Worm (Caenorhabditis elegans) whole organism, young adult: ENCODE data around the gene clec-121.

ENCODE experiments used
- B0019.2 ChIP-seq: fragments of 200-800 bp; sonication (Bioruptor generic); conservative IDR thresholded peaks from 2 replicates; pipeline ENCODE4 v1.3.6; 2022; ENCODE audit warnings: missing genetic modification reagents, missing genetic modification characterization, missing compliant biosample characterization
- C17E4.6 ChIP-seq: fragments of 200-800 bp; sonication (Bioruptor generic); IDR thresholded peaks from 2 replicates; pipeline ENCODE4 v1.3.6; 2022; ENCODE audit warnings: missing genetic modification reagents, missing genetic modification characterization, missing compliant biosample characterization
- F10E7.11 ChIP-seq: sonication (generic microtip); optimal IDR thresholded peaks from 2 replicates; lab custom pipeline; 2017; ENCODE audit warnings: mild to moderate bottlenecking, missing genetic modification characterization, moderate library complexity, missing compliant biosample characterization
- F33H1.4 ChIP-seq: fragments of 200-800 bp; sonication (Bioruptor generic); IDR thresholded peaks from 2 replicates; pipeline ENCODE4 v1.3.6; 2022; ENCODE audit warnings: missing genetic modification reagents, missing genetic modification characterization, missing compliant biosample characterization
- F39B2.1 ChIP-seq: fragments of 200-800 bp; sonication (Bioruptor generic); IDR thresholded peaks from 2 replicates; pipeline ENCODE4 v1.3.6; 2022; ENCODE audit warnings: missing genetic modification reagents, missing genetic modification characterization, missing compliant biosample characterization
- F49E8.2 ChIP-seq: sonication (generic microtip); optimal IDR thresholded peaks from 3 replicates; lab custom pipeline; 2017; ENCODE audit warnings: missing genetic modification characterization, mild to moderate bottlenecking, missing compliant biosample characterization, antibody characterized with exemption, moderate library complexity; ENCODE audit not compliant: insufficient read depth
- ZK185.1 ChIP-seq: sonication (generic microtip); optimal IDR thresholded peaks from 2 replicates; lab custom pipeline; 2016; ENCODE audit warnings: mild to moderate bottlenecking, missing genetic modification characterization, missing compliant biosample characterization; ENCODE audit not compliant: poor library complexity, severe bottlenecking
- aptf-3 ChIP-seq: fragments of 200-800 bp; sonication (Bioruptor generic); IDR thresholded peaks from 2 replicates; pipeline ENCODE4 v1.3.6; 2022; ENCODE audit warnings: missing genetic modification characterization, missing compliant biosample characterization
- atf-7 ChIP-seq: sonication (generic microtip); optimal IDR thresholded peaks from 2 replicates; lab custom pipeline; 2017; ENCODE audit warnings: mild to moderate bottlenecking, missing genetic modification characterization, missing compliant biosample characterization
- attf-6 ChIP-seq: fragments of 200-800 bp; sonication (Bioruptor generic); IDR thresholded peaks from 2 replicates; pipeline ENCODE4 v1.3.6; 2022; ENCODE audit warnings: missing genetic modification reagents, missing genetic modification characterization, missing compliant biosample characterization
- ceh-100 ChIP-seq: fragments of 200-800 bp; sonication (Bioruptor generic); IDR thresholded peaks from 2 replicates; pipeline ENCODE4 v1.3.6; 2022; ENCODE audit warnings: missing genetic modification reagents, missing genetic modification characterization, missing compliant biosample characterization
- ceh-79 ChIP-seq: sonication (generic microtip); optimal IDR thresholded peaks from 2 replicates; lab custom pipeline; 2017; ENCODE audit warnings: mild to moderate bottlenecking, missing genetic modification characterization, missing compliant biosample characterization
- chd-7 ChIP-seq: sonication (generic microtip); optimal IDR thresholded peaks from 2 replicates; lab custom pipeline; 2016; ENCODE audit warnings: mild to moderate bottlenecking, missing genetic modification characterization, moderate library complexity, missing compliant biosample characterization
- dpl-1 ChIP-seq: fragments of 150-350 bp; optimal IDR thresholded peaks from 2 replicates; lab custom pipeline; 2014; ENCODE audit warnings: missing biosample characterization, missing genetic modification reagents, missing genetic modification characterization
- egl-44 ChIP-seq: fragments of 200-800 bp; sonication (Bioruptor generic); IDR thresholded peaks from 2 replicates; pipeline ENCODE4 v1.3.6; 2022; ENCODE audit warnings: missing genetic modification reagents, missing genetic modification characterization, missing compliant biosample characterization
- egrh-3 ChIP-seq: fragments of 200-800 bp; sonication (Bioruptor generic); IDR thresholded peaks from 2 replicates; pipeline ENCODE4 v1.3.6; 2022; ENCODE audit warnings: missing genetic modification reagents, missing genetic modification characterization, missing compliant biosample characterization
- ekl-4 ChIP-seq: fragments of 200-800 bp; sonication (Bioruptor generic); IDR thresholded peaks from 2 replicates; pipeline ENCODE4 v1.3.6; 2022; ENCODE audit warnings: missing genetic modification reagents, missing genetic modification characterization, missing compliant biosample characterization
- fkh-3 ChIP-seq: sonication (generic microtip); optimal IDR thresholded peaks from 2 replicates; lab custom pipeline; 2016; ENCODE audit warnings: mild to moderate bottlenecking, missing genetic modification characterization, missing compliant biosample characterization
- hmg-1.2 ChIP-seq: fragments of 200-800 bp; sonication (Bioruptor generic); IDR thresholded peaks from 2 replicates; pipeline ENCODE4 v1.3.6; 2022; ENCODE audit warnings: missing genetic modification reagents, missing genetic modification characterization, missing compliant biosample characterization
- lin-35 ChIP-seq, 3 experiments: fragments of 150-350 bp in 2 of 3; sonication (generic microtip) in 1 of 3; optimal IDR thresholded peaks; 2 replicates each; lab custom pipeline; 2014 to 2018; ENCODE audit warnings: missing biosample characterization in 3 of 3, missing genetic modification characterization in 3 of 3, missing genetic modification reagents in 3 of 3
- lin-40 ChIP-seq: sonication (generic microtip); optimal IDR thresholded peaks from 2 replicates; lab custom pipeline; 2016; ENCODE audit warnings: missing genetic modification characterization, mild to moderate bottlenecking, missing compliant biosample characterization, missing genotype, missing genetic modification reagents
- lir-1 ChIP-seq: fragments of 200-800 bp; sonication (Bioruptor generic); conservative IDR thresholded peaks from 2 replicates; pipeline ENCODE4 v1.3.6; 2022; ENCODE audit warnings: missing genetic modification reagents, missing genetic modification characterization, missing compliant biosample characterization
- lsl-1 ChIP-seq: fragments of 200-800 bp; sonication (Bioruptor generic); optimal IDR thresholded peaks from 2 replicates; lab custom pipeline; 2018; ENCODE audit warnings: mild to moderate bottlenecking, missing genetic modification characterization, moderate library complexity, missing compliant biosample characterization
- lsy-27 ChIP-seq: sonication (generic microtip); optimal IDR thresholded peaks from 2 replicates; lab custom pipeline; 2017; ENCODE audit warnings: missing genetic modification characterization, mild to moderate bottlenecking, missing compliant biosample characterization, antibody characterized with exemption, missing genotype, borderline replicate concordance; ENCODE audit not compliant: insufficient read depth
- madf-8 ChIP-seq: fragments of 200-800 bp; sonication (Bioruptor generic); conservative IDR thresholded peaks from 2 replicates; pipeline ENCODE4 v1.3.6; 2022; ENCODE audit warnings: missing genetic modification reagents, missing genetic modification characterization, missing compliant biosample characterization
- mes-4 ChIP-seq: sonication (generic microtip); optimal IDR thresholded peaks from 2 replicates; lab custom pipeline; 2016; ENCODE audit warnings: missing genotype, missing genetic modification characterization, missing compliant biosample characterization
- nfya-2 ChIP-seq: fragments of 200-800 bp; sonication (Bioruptor generic); IDR thresholded peaks from 2 replicates; pipeline ENCODE4 v1.3.6; 2022; ENCODE audit warnings: missing genetic modification reagents, missing genetic modification characterization, missing compliant biosample characterization
- pha-4 ChIP-seq: fragments of 150-350 bp; sonication (generic microtip); optimal IDR thresholded peaks from 2 replicates; lab custom pipeline; 2014; ENCODE audit warnings: missing biosample characterization, missing genetic modification reagents, missing genetic modification characterization
- snpc-1.1 ChIP-seq: sonication (generic microtip); optimal IDR thresholded peaks from 2 replicates; lab custom pipeline; 2017; ENCODE audit warnings: missing genetic modification characterization, mild to moderate bottlenecking, missing compliant biosample characterization, antibody characterized with exemption, moderate library complexity, missing genotype, missing genetic modification reagents; ENCODE audit not compliant: insufficient read depth
- tbx-9 ChIP-seq: sonication (generic microtip); optimal IDR thresholded peaks from 2 replicates; lab custom pipeline; 2016; ENCODE audit warnings: borderline replicate concordance, missing genetic modification characterization, inconsistent platforms, missing compliant biosample characterization
- unc-130 ChIP-seq: sonication (generic microtip); optimal IDR thresholded peaks from 2 replicates; lab custom pipeline; 2016; ENCODE audit warnings: missing genetic modification reagents, missing genetic modification characterization, missing compliant biosample characterization
- zfh-2 ChIP-seq: fragments of 200-800 bp; sonication (Bioruptor generic); conservative IDR thresholded peaks from 2 replicates; pipeline ENCODE4 v1.3.6; 2022; ENCODE audit warnings: missing genetic modification reagents, missing genetic modification characterization, missing compliant biosample characterization
- zim-3 ChIP-seq: sonication (generic microtip); optimal IDR thresholded peaks from 2 replicates; lab custom pipeline; 2017; ENCODE audit warnings: mild to moderate bottlenecking, missing genetic modification characterization, moderate library complexity, missing compliant biosample characterization
- ztf-18 ChIP-seq: sonication (generic microtip); optimal IDR thresholded peaks from 2 replicates; lab custom pipeline; 2016; ENCODE audit warnings: missing genotype, mild to moderate bottlenecking, missing genetic modification characterization, missing compliant biosample characterization
- ztf-22 ChIP-seq: fragments of 200-800 bp; sonication (Bioruptor generic); optimal IDR thresholded peaks from 2 replicates; lab custom pipeline; 2018; ENCODE audit warnings: mild to moderate bottlenecking, missing genetic modification characterization, moderate library complexity, missing compliant biosample characterization
- ztf-25 ChIP-seq: fragments of 200-800 bp; sonication (Bioruptor generic); IDR thresholded peaks from 2 replicates; pipeline ENCODE4 v1.3.6; 2022; ENCODE audit warnings: missing genetic modification reagents, missing genetic modification characterization, missing compliant biosample characterization

The clec-121 gene

DNA sequence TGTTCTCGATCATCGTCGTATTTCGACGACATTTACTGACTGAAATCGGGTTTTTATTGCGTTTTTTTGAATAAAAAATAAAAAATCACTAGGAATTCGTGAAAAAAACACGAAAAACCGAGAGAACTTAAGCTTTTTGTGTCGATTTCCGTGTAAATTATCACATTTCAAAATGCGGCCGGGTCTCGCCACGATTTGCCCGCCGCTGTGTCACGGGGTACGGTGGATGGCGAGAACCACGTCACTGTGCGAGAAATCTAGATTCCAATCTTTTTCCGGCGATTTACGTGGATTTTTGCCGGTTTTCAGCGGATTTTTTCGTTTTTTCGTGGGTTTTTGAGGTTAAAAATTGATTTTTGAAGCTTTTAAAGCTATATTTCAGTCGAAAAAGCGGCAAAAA lies 25.2 kb upstream of the clec-121 start, which contains the start of gene Y25C1A.8 (continued):
- no peak for TF ChIP-seq F39B2.1 (GFP tag; lab: Robert Waterston, UW)
- peak; percentile 52 for TF ChIP-seq ztf-18
- TF ChIP-seq chd-7 (tag; lab: Kevin White, UChicago): no peak
- no peak for TF ChIP-seq egl-44 (GFP tag; lab: Robert Waterston, UW)
- TF ChIP-seq ceh-79 (tag; lab: Kevin White, UChicago): peak; percentile 9
- TF ChIP-seq snpc-1.1 (tag; lab: Kevin White, UChicago): no peak
- no peak for TF ChIP-seq nfya-2
- no peak for TF ChIP-seq fkh-3 (tag; lab: Kevin White, UChicago)
- TF ChIP-seq atf-7 (tag; lab: Kevin White, UChicago): peak; percentile 97
- no peak for TF ChIP-seq B0019.2 (GFP tag; lab: Robert Waterston, UW)
- TF ChIP-seq C17E4.6 (GFP tag; lab: Robert Waterston, UW): no peak; the same call in 1 of the 2 replicates
- TF ChIP-seq zfh-2: peak; percentile 86
- no peak for TF ChIP-seq ZK185.1 (tag; lab: Kevin White, UChicago)
- TF ChIP-seq unc-130 (GFP tag; lab: Kevin White, UChicago): no peak
- TF ChIP-seq F10E7.11 (tag; lab: Kevin White, UChicago): no peak
- peak; percentile 90; the same call in 1 of the 2 replicates for TF ChIP-seq ekl-4 (GFP tag; lab: Robert Waterston, UW)
- TF ChIP-seq lin-35 (GFP tag; optimal IDR thresholded peaks at IDR 0.05; lab: Kevin White, UChicago): peak; percentile 3 to 90 (median 71)
- TF ChIP-seq lin-40: peak; percentile 94
- TF ChIP-seq madf-8 (GFP tag; lab: Robert Waterston, UW): peak; percentile 28; the same call in 1 of the 2 replicates
- no peak for TF ChIP-seq tbx-9 (tag; lab: Kevin White, UChicago)
- peak; percentile 75 for TF ChIP-seq hmg-1.2 (GFP tag; lab: Robert Waterston, UW)
- TF ChIP-seq egrh-3 (GFP tag; lab: Robert Waterston, UW): no peak
- no peak for TF ChIP-seq ztf-22 (GFP tag; lab: Kevin White, UChicago)
- no peak for TF ChIP-seq attf-6
- peak; percentile 70 for TF ChIP-seq F49E8.2 (tag; lab: Kevin White, UChicago)
- TF ChIP-seq lsl-1 (GFP tag; lab: Kevin White, UChicago): peak; percentile 97
- TF ChIP-seq zim-3 (tag; lab: Kevin White, UChicago): peak; percentile 53

DNA sequence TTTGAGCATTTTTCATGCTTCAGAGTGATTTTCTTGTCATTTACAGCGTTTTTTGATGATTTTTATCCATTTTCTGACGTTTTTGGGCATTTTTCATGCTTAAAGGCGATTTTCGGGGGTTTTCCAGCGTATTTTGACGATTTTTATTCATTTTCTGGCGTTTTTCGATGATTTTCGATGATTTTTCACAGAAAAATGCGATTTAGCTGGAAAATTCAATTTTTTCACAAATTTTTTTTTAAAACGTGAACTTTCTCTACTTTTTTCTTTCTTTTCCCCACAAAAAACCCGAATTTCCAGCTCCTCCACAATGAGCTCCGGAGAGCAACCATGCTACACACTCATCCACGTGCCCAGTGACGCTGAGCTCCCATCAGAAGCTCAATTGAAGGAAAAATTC lies 23.6 kb upstream of the clec-121 start, which contains the start of gene copb-1:
Gene copb-1 (plus strand): TSS at position 301 of the 400 bp plus-strand sequence.
- no peak for TF ChIP-seq nfya-2
- no peak for TF ChIP-seq F33H1.4 (GFP tag; lab: Robert Waterston, UW)
- TF ChIP-seq fkh-3 (tag; lab: Kevin White, UChicago): no peak
- no peak for TF ChIP-seq ceh-100 (GFP tag; lab: Robert Waterston, UW)
- TF ChIP-seq pha-4 (tag; lab: Kevin White, UChicago): no peak
- TF ChIP-seq dpl-1: no peak
- TF ChIP-seq lir-1: no peak
- TF ChIP-seq ztf-25 (GFP tag; lab: Robert Waterston, UW): no peak
- no peak for TF ChIP-seq mes-4 (tag; lab: Kevin White, UChicago)
- no peak for TF ChIP-seq aptf-3 (GFP tag; lab: Robert Waterston, UW)
- TF ChIP-seq, all 124 proteins: peak for 0

DNA sequence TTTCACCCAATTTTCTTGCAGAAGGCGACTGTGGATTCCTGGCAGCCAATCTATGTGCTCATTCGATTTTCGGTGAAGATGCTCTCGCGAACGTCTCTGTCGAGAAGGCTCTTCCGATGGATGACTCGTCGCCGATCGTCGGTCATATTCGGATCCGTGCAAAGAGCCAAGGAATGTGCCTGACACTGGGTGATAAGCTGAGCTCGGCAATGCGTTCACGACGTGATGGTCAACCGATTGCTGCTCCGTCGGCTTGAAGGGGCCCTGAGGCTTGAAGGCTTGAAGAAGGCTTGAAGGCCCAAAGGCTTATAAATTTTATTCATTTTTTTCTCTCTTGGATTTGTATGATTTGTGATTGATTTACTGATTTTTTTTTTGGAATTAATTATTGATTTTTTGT lies 15.0 kb upstream of the clec-121 start:
- peak; percentile 67 for TF ChIP-seq zfh-2
- TF ChIP-seq lsy-27: no peak
